Worm (Caenorhabditis elegans): ENCODE results near the gene M117.1.

Gene M117.1

ce11 chrIV:11813901-11814300 is at the start of gene M117.1:
M117.1 (plus strand) TSS chrIV:11814247.
- no peak for TF ChIP-seq lin-13 (GFP tag; optimal IDR thresholded peaks at IDR 0.05)
- TF ChIP-seq mdl-1 (tag; optimal IDR thresholded peaks at IDR 0.05) = peak in 1 of 2 experiments; percentile 20
- TF ChIP-seq C34F6.9 (tag; optimal IDR thresholded peaks at IDR 0.05) = no peak
- TF ChIP-seq nhr-77 (tag; optimal IDR thresholded peaks at IDR 0.05) = no peak

- TF ChIP-seq dmd-4 (tag; optimal IDR thresholded peaks at IDR 0.05) = no peak
- peak; percentile 75 for TF ChIP-seq C34F6.9 (tag; optimal IDR thresholded peaks at IDR 0.05)
- peak; percentile 55 for TF ChIP-seq F13H6.1 (tag; optimal IDR thresholded peaks at IDR 0.05)
- peak; percentile 60 for TF ChIP-seq unc-55 (GFP tag; optimal IDR thresholded peaks at IDR 0.05)
- peak; percentile 37 for TF ChIP-seq egl-27 (tag; optimal IDR thresholded peaks at IDR 0.05)
- TF ChIP-seq ZK546.5 (tag; optimal IDR thresholded peaks at IDR 0.05) = no peak
- TF ChIP-seq zag-1 (tag; optimal IDR thresholded peaks at IDR 0.05) = peak; percentile 72
- TF ChIP-seq mdl-1 (tag; optimal IDR thresholded peaks at IDR 0.05) = peak in 1 of 2 experiments; percentile 77
- peak; percentile 57 for TF ChIP-seq nhr-129 (tag; optimal IDR thresholded peaks at IDR 0.05)
- TF ChIP-seq elt-1 (tag; optimal IDR thresholded peaks at IDR 0.05) = no peak
- peak; percentile 56 for TF ChIP-seq crh-2 (tag; optimal IDR thresholded peaks at IDR 0.05)
- peak; percentile 16 to 65 for TF ChIP-seq lsy-2 (tag; optimal IDR thresholded peaks at IDR 0.05)
- TF ChIP-seq nhr-11 (tag; optimal IDR thresholded peaks at IDR 0.05) = no peak
- peak; percentile 64 for TF ChIP-seq sma-9 (GFP tag; optimal IDR thresholded peaks at IDR 0.05)
- TF ChIP-seq sma-9 (tag; optimal IDR thresholded peaks at IDR 0.05) = no peak
- TF ChIP-seq lin-11 (tag; optimal IDR thresholded peaks at IDR 0.05) = peak; percentile 70
- TF ChIP-seq ceh-16 (tag; optimal IDR thresholded peaks at IDR 0.05) = no peak
Measured at ce11 chrIV:11765507-11765906, 48.5 kb upstream of the M117.1 start.

- no peak for TF ChIP-seq dmd-4 (tag; optimal IDR thresholded peaks at IDR 0.05)
- TF ChIP-seq sma-9 (GFP tag; optimal IDR thresholded peaks at IDR 0.05) = peak; percentile 31
- TF ChIP-seq sma-9 (tag; optimal IDR thresholded peaks at IDR 0.05) = no peak
Measured at ce11 chrIV:11769769-11770168, 44.3 kb upstream of the M117.1 start.

DNA sequence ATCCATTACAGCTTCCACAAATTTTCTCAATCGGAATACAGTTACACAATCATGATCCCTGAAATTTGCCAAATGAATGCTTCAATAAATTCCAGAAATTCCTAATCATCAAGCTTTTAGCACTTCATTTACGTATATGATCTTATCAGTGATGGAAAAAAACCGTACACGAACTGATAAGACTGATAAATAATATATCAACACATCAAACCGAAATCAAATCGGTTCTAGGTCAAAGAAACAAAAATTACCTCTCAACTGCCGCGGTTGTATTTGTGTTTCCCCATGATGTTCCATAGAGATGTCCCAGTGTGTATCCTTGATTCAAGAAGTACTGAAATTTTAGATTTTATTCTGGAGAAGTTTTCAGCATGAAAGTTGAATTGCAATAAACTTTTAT is 43.0 kb upstream of the M117.1 start:
- TF ChIP-seq nhr-237 (tag; optimal IDR thresholded peaks at IDR 0.05) = no peak
- TF ChIP-seq nhr-10 (tag; optimal IDR thresholded peaks at IDR 0.05) = no peak
- TF ChIP-seq gmeb-1 (tag; optimal IDR thresholded peaks at IDR 0.05) = no peak
- no peak for TF ChIP-seq aly-2 (tag; optimal IDR thresholded peaks at IDR 0.05)
- TF ChIP-seq ama-1 (optimal IDR thresholded peaks at IDR 0.05) = no peak
- peak; percentile 17 for TF ChIP-seq sma-9 (GFP tag; optimal IDR thresholded peaks at IDR 0.05)
- no peak for TF ChIP-seq sma-9 (tag; optimal IDR thresholded peaks at IDR 0.05)
- TF ChIP-seq ztf-11 (tag; optimal IDR thresholded peaks at IDR 0.05) = no peak
- TF ChIP-seq nhr-11 (tag; optimal IDR thresholded peaks at IDR 0.05) = no peak
- TF ChIP-seq mbf-1 (tag; optimal IDR thresholded peaks at IDR 0.05) = no peak
- TF ChIP-seq R02D3.7 (tag; optimal IDR thresholded peaks at IDR 0.05) = no peak
- peak; percentile 66 for TF ChIP-seq fos-1 (tag; optimal IDR thresholded peaks at IDR 0.05)
- TF ChIP-seq crh-2 (tag; optimal IDR thresholded peaks at IDR 0.05) = peak; percentile 15

ce11 chrIV:11772119-11772518 is 41.9 kb upstream of the M117.1 start:
- TF ChIP-seq gmeb-1 (tag; optimal IDR thresholded peaks at IDR 0.05) (no peak), nhr-11 (tag; optimal IDR thresholded peaks at IDR 0.05) (no peak), nhr-21 (tag; optimal IDR thresholded peaks at IDR 0.05) (no peak)

DNA sequence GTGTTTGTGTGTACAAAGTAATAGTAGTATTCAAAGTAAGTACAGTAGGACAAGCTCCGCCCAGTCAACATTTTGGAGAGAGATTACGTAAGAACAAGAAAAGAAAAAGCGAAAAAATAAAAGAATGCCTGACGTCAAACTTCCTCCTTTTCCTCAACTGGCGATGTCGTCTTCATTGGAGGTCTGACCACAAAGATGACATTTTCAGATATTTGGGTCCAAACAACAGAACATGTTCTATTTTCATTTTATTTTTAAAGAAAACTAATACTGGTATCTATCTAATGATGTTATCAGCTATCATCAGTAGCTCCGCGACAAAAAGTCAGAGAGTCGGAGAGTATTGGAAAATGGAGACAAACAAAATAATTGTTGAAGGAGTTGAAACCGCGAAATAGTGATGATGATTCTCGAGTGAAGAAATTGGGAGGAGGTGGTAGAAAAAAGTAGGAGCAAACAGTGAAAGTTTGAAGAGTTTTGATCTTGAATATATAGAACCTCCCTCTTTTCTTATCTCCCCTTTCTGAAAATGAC is 40.3 kb upstream of the M117.1 start, which contains the start of gene lips-5:
Gene lips-5 (minus strand): TSS at position 51 of the 534 bp plus-strand sequence.
- no peak for TF ChIP-seq nhr-23 (tag; optimal IDR thresholded peaks at IDR 0.05)
- TF ChIP-seq fos-1 (tag; optimal IDR thresholded peaks at IDR 0.05) = peak; percentile 22

ce11 chrIV:11776968-11777467 is 37.0 kb upstream of the M117.1 start:
- TF ChIP-seq unc-55 (GFP tag; optimal IDR thresholded peaks at IDR 0.05) (peak; percentile 35), unc-62 (GFP tag; optimal IDR thresholded peaks at IDR 0.05) (no peak)
